Fruit fly (Drosophila melanogaster): ENCODE data around the gene CG6592.

Gene CG6592

DNA sequence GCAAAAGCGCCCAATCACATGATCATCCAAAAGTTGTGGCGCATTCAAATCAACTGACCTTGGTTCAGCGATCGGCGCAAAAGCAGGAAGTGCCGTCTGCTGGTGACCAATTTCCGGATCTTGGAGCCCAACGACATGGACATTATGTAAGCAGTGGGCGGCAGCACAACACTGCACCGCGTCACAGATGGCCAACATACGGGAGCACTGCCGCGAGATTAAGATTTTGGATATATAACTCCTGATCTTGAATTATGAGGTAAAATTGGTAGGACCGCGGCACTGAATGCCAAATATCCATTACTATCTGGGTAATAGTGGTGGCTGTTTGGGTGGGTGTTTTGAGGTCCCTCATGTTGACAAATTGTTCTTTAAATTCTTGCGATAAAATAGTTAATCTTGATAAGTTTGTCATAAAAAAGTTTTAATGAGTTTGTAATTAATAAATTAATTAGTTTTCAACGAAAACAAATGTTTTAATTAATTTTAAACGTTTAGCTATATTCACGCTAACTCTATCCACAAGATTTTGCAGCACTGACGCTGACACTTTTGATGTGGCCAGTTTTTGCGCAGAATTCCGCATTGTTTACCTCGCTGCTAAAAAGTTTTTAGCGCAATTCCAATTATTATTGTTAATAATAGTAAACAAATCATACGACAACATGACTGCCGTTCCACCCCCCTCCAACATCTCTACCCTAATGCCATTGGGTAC lies 15.7 kb downstream of the CG6592 start, which contains the start of the genes CG13295 and CG6610 (continued):
- TF ChIP-seq CG11504 (tag; optimal IDR thresholded peaks at IDR 0.05) (peak; percentile 64), CG3281 (GFP tag; optimal IDR thresholded peaks at IDR 0.05) (peak; percentile 56), tap (tag; optimal IDR thresholded peaks at IDR 0.05) (no peak), zfh2 (GFP tag; optimal IDR thresholded peaks at IDR 0.05) (peak; percentile 64), usp (GFP tag; optimal IDR thresholded peaks at IDR 0.05) (no peak), CG12299 (tag; optimal IDR thresholded peaks at IDR 0.05) (peak; percentile 14), CG33557 (GFP tag; optimal IDR thresholded peaks at IDR 0.05) (peak; percentile 47), CG9817 (tag; optimal IDR thresholded peaks at IDR 0.05) (peak; percentile 76), sug (tag; optimal IDR thresholded peaks at IDR 0.05) (peak; percentile 79), zen (tag; optimal IDR thresholded peaks at IDR 0.05) (peak; percentile 59), ems (GFP tag; optimal IDR thresholded peaks at IDR 0.05) (no peak), Sry-δ (GFP tag; optimal IDR thresholded peaks at IDR 0.05) (peak; percentile 22), CkIIα-i1 (GFP tag; IDR thresholded peaks at IDR 0.05) (no peak), Ada2b (GFP tag; IDR thresholded peaks at IDR 0.05) (no peak), CG2116 (GFP tag; optimal IDR thresholded peaks at IDR 0.05) (peak; percentile 41), Pdp1 (GFP tag; optimal IDR thresholded peaks at IDR 0.05) (peak; percentile 55 to 88), lov (optimal IDR thresholded peaks at IDR 0.05) (no peak), lov (GFP tag; IDR thresholded peaks at IDR 0.05) (no peak), CG3065 (GFP tag; optimal IDR thresholded peaks at IDR 0.05) (no peak), slbo (GFP tag; IDR thresholded peaks at IDR 0.05) (peak; percentile 70), BtbVII (GFP tag; optimal IDR thresholded peaks at IDR 0.05) (peak; percentile 15), inv (GFP tag; IDR thresholded peaks at IDR 0.05; ENCODE audit: partially characterized antibody) (no peak), CG18764 (GFP tag; optimal IDR thresholded peaks at IDR 0.05) (no peak), Dad (GFP tag; optimal IDR thresholded peaks at IDR 0.05) (peak; percentile 20), wdn (GFP tag; IDR thresholded peaks at IDR 0.05) (no peak), CG12659 (GFP tag; optimal IDR thresholded peaks at IDR 0.05) (peak; percentile 61), kni (GFP tag; optimal IDR thresholded peaks at IDR 0.05) (no peak), CG17802 (tag; optimal IDR thresholded peaks at IDR 0.05) (no peak), CG9797 (GFP tag; optimal IDR thresholded peaks at IDR 0.05) (peak; percentile 68), CG10267 (tag; optimal IDR thresholded peaks at IDR 0.05) (peak; percentile 61), CG11085 (GFP tag; IDR thresholded peaks at IDR 0.05) (peak; percentile 60), sim (GFP tag; IDR thresholded peaks at IDR 0.05) (no peak), pb (GFP tag; optimal IDR thresholded peaks at IDR 0.05) (no peak), ttk (GFP tag; IDR thresholded peaks at IDR 0.05) (no peak), nmo (GFP tag; optimal IDR thresholded peaks at IDR 0.05) (peak; percentile 84), al (GFP tag; IDR thresholded peaks at IDR 0.05) (peak; percentile 63), E2f2 (GFP tag; IDR thresholded peaks at IDR 0.05) (peak; percentile 40; the same call in 1 of the 2 replicates), Poxn (GFP tag; IDR thresholded peaks at IDR 0.05) (no peak), btn (GFP tag; optimal IDR thresholded peaks at IDR 0.05) (no peak), CG11247 (GFP tag; IDR thresholded peaks at IDR 0.05) (0 out of 2 replicates have a peak, but pooled peaks have one; percentile 5), Dll (GFP tag; IDR thresholded peaks at IDR 0.05; ENCODE audit: partially characterized antibody) (0 out of 4 replicates have a peak, but pooled peaks have one; percentile 23), CG14441 (GFP tag; IDR thresholded peaks at IDR 0.05) (peak; percentile 36; the same call in 1 of the 2 replicates), ken (GFP tag; IDR thresholded peaks at IDR 0.05) (peak; percentile 19; the same call in 1 of the 3 replicates), Opbp (GFP tag; IDR thresholded peaks at IDR 0.05; ENCODE audit: partially characterized antibody) (no peak), tgo (GFP tag; IDR thresholded peaks at IDR 0.05) (no peak; the same call in 2 of the 3 replicates), CG17568 (GFP tag; optimal IDR thresholded peaks at IDR 0.05) (no peak), Aef1 (GFP tag; IDR thresholded peaks at IDR 0.05) (peak; percentile 46; the same call in 1 of the 3 replicates), gcm2 (GFP tag; optimal IDR thresholded peaks at IDR 0.05) (peak; percentile 24), ftz-f1 (GFP tag; optimal IDR thresholded peaks at IDR 0.05) (peak; percentile 61), Neu2 (GFP tag; optimal IDR thresholded peaks at IDR 0.05; ENCODE audit: borderline replicate concordance) (no peak)

All from whole organism, embryonic.